Worm (Caenorhabditis elegans): ENCODE data around the gene srj-50.

- TF ChIP-seq nhr-28 (tag; optimal IDR thresholded peaks at IDR 0.05) (no peak), unc-39 (tag; optimal IDR thresholded peaks at IDR 0.05) (no peak), pha-4 (tag; optimal IDR thresholded peaks at IDR 0.05) (no peak), mab-5 (tag; optimal IDR thresholded peaks at IDR 0.05) (no peak), elt-1 (tag; optimal IDR thresholded peaks at IDR 0.05; ENCODE audit: borderline replicate concordance, insufficient read depth) (no peak), flh-1 (GFP tag; optimal IDR thresholded peaks at IDR 0.05) (no peak), snpc-4 (tag; optimal IDR thresholded peaks at IDR 0.05) (no peak), unc-62 (GFP tag; optimal IDR thresholded peaks at IDR 0.05) (no peak), ceh-43 (GFP tag; optimal IDR thresholded peaks at IDR 0.05) (no peak), unc-120 (tag; optimal IDR thresholded peaks at IDR 0.05; ENCODE audit: poor library complexity, severe bottlenecking) (no peak), bed-3 (GFP tag; optimal IDR thresholded peaks at IDR 0.05) (no peak)
Observed at ce11 chrV:2815956-2816355, 16.8 kb upstream of the srj-50 start, which contains the start of gene F54E2.5.

Data from whole organism, mixed stage, embryonic.